Fruit fly (Drosophila melanogaster) whole organism, embryonic: ENCODE results near the gene RpS17.

ENCODE experiments used
- ATbp ChIP-seq: fragments of 200-800 bp; sonication (Bioruptor generic); optimal IDR thresholded peaks from 2 replicates; lab custom pipeline; 2017; ENCODE audit warnings: missing biosample characterization, mild to moderate bottlenecking, missing genetic modification characterization, missing genetic modification reagents
- Bteb2 ChIP-seq: fragments of 200-800 bp; sonication (Bioruptor generic); optimal IDR thresholded peaks from 2 replicates; lab custom pipeline; 2016; ENCODE audit warnings: missing biosample characterization, missing genetic modification characterization
- CG10147 ChIP-seq: fragments of 200-800 bp; sonication (Bioruptor generic); optimal IDR thresholded peaks from 2 replicates; lab custom pipeline; 2019; ENCODE audit warnings: missing biosample characterization, mild to moderate bottlenecking, missing genetic modification characterization, moderate library complexity
- CG10462 ChIP-seq: fragments of 200-800 bp; sonication (Bioruptor generic); optimal IDR thresholded peaks from 2 replicates; lab custom pipeline; 2016; ENCODE audit warnings: missing biosample characterization, missing genetic modification characterization
- CG11723 ChIP-seq: fragments of 200-800 bp; sonication (Bioruptor generic); optimal IDR thresholded peaks from 2 replicates; lab custom pipeline; 2017; ENCODE audit warnings: missing biosample characterization, mild to moderate bottlenecking, missing genetic modification characterization
- CG12744 ChIP-seq: fragments of 200-800 bp; sonication (Bioruptor generic); optimal IDR thresholded peaks from 2 replicates; lab custom pipeline; 2016; ENCODE audit warnings: missing biosample characterization, missing genetic modification characterization
- CG16813 ChIP-seq: fragments of 200-800 bp; sonication (Bioruptor generic); IDR thresholded peaks from 3 replicates; pipeline ENCODE4 v1.3.6; 2022; ENCODE audit warnings: missing biosample characterization, missing genetic modification characterization; ENCODE audit not compliant: partially characterized antibody
- CG2129 ChIP-seq: fragments of 200-800 bp; sonication (Bioruptor generic); IDR thresholded peaks from 2 replicates; pipeline ENCODE4 v1.3.6; 2022; ENCODE audit warnings: missing biosample characterization, missing genetic modification characterization; ENCODE audit not compliant: partially characterized antibody
- CG4282 ChIP-seq: fragments of 200-800 bp; sonication (Bioruptor generic); optimal IDR thresholded peaks from 2 replicates; lab custom pipeline; 2016; ENCODE audit warnings: missing biosample characterization, missing genetic modification characterization
- CG4854 ChIP-seq: fragments of 200-800 bp; sonication (Bioruptor generic); optimal IDR thresholded peaks from 2 replicates; lab custom pipeline; 2016; ENCODE audit warnings: missing biosample characterization, missing genetic modification characterization, inconsistent platforms
- CG8765 ChIP-seq: fragments of 200-800 bp; sonication (Bioruptor generic); IDR thresholded peaks from 2 replicates; pipeline ENCODE4 v1.3.6; 2022; ENCODE audit warnings: missing biosample characterization, missing genetic modification characterization
- Dad ChIP-seq: fragments of 200-800 bp; sonication (Bioruptor generic); optimal IDR thresholded peaks from 3 replicates; lab custom pipeline; 2016; ENCODE audit warnings: missing biosample characterization, missing genetic modification characterization
- Dip2 ChIP-seq: fragments of 200-800 bp; sonication (Bioruptor generic); IDR thresholded peaks from 2 replicates; pipeline ENCODE4 v1.3.6; 2022; ENCODE audit warnings: missing biosample characterization, missing genetic modification characterization
- Drgx ChIP-seq: fragments of 200-800 bp; sonication (Bioruptor generic); IDR thresholded peaks from 2 replicates; pipeline ENCODE4 v1.3.6; 2022; ENCODE audit warnings: missing biosample characterization, missing genetic modification characterization
- Fer3 ChIP-seq: fragments of 200-800 bp; sonication (Bioruptor generic); optimal IDR thresholded peaks from 2 replicates; lab custom pipeline; 2018; ENCODE audit warnings: missing biosample characterization, mild to moderate bottlenecking, missing genetic modification characterization, moderate library complexity
- Gsc ChIP-seq: fragments of 200-800 bp; sonication (Bioruptor generic); IDR thresholded peaks from 2 replicates; pipeline ENCODE4 v1.3.6; 2022; ENCODE audit warnings: missing biosample characterization, missing genetic modification characterization
- H2.0 ChIP-seq: fragments of 200-800 bp; sonication (Bioruptor generic); IDR thresholded peaks from 2 replicates; pipeline ENCODE4 v1.3.6; 2022; ENCODE audit warnings: missing biosample characterization, missing genetic modification characterization
- Hr78 ChIP-seq, 2 experiments: fragments of 200-800 bp in 1 of 2; fragments of >200 bp in 1 of 2; sonication (Bioruptor generic) in 1 of 2; optimal IDR thresholded peaks; 2 replicates each; lab custom pipeline; 2017 to 2019; ENCODE audit warnings: missing biosample characterization in 2 of 2, missing genetic modification characterization in 2 of 2, mild to moderate bottlenecking in 1 of 2, moderate library complexity in 1 of 2
- Jarid2 ChIP-seq: fragments of 200-800 bp; sonication (Bioruptor generic); optimal IDR thresholded peaks from 3 replicates; lab custom pipeline; 2017; ENCODE audit warnings: mild to moderate bottlenecking, missing biosample characterization, missing genetic modification reagents, missing genetic modification characterization
- Lim3 ChIP-seq: fragments of 200-800 bp; sonication (Bioruptor generic); IDR thresholded peaks from 2 replicates; pipeline ENCODE4 v1.3.6; 2022; ENCODE audit warnings: missing biosample characterization, missing genetic modification characterization
- Max ChIP-seq: fragments of 200-800 bp; sonication (Bioruptor generic); optimal IDR thresholded peaks from 2 replicates; lab custom pipeline; 2016; ENCODE audit warnings: missing biosample characterization, mild to moderate bottlenecking, missing genetic modification characterization
- NFAT ChIP-seq: fragments of 200-800 bp; sonication (Bioruptor generic); IDR thresholded peaks from 2 replicates; pipeline ENCODE4 v1.3.6; 2022; ENCODE audit warnings: missing biosample characterization, missing genetic modification characterization
- Oaz ChIP-seq: fragments of 200-800 bp; sonication (Bioruptor generic); IDR thresholded peaks from 2 replicates; pipeline ENCODE4 v1.3.6; 2022; ENCODE audit warnings: missing biosample characterization, missing genetic modification characterization
- Scr ChIP-seq: fragments of 200-800 bp; sonication (Bioruptor generic); IDR thresholded peaks from 2 replicates; pipeline ENCODE4 v1.3.6; 2022; ENCODE audit warnings: missing biosample characterization, missing genetic modification characterization; ENCODE audit not compliant: partially characterized antibody
- Trl ChIP-seq, 3 experiments: fragments of >200 bp in 2 of 3; fragments of 200-800 bp in 1 of 3; sonication (Bioruptor generic) in 1 of 3; optimal IDR thresholded peaks; 2 replicates in 1 of 3; 3 replicates in 2 of 3; lab custom pipeline; 2016 to 2017; ENCODE audit warnings: missing biosample characterization in 1 of 3, missing genetic modification characterization in 1 of 3
- al ChIP-seq: fragments of 200-800 bp; sonication (Bioruptor generic); IDR thresholded peaks from 2 replicates; pipeline ENCODE4 v1.3.6; 2022; ENCODE audit warnings: missing biosample characterization, missing genetic modification characterization
- cg ChIP-seq: fragments of 200-800 bp; sonication (Bioruptor generic); optimal IDR thresholded peaks from 3 replicates; lab custom pipeline; 2019; ENCODE audit warnings: missing biosample characterization, mild to moderate bottlenecking, missing genetic modification characterization, moderate library complexity
- chif ChIP-seq, 2 experiments: fragments of 200-800 bp; sonication (Bioruptor generic); optimal IDR thresholded peaks; 3 replicates each; lab custom pipeline; 2016; ENCODE audit warnings: missing biosample characterization in 2 of 2, missing genetic modification characterization in 2 of 2
- cwo ChIP-seq: fragments of 200-800 bp; sonication (Bioruptor generic); optimal IDR thresholded peaks from 3 replicates; lab custom pipeline; 2017; ENCODE audit warnings: missing biosample characterization, missing genetic modification characterization, mild to moderate bottlenecking, moderate library complexity, missing genetic modification reagents
- disco-r ChIP-seq: fragments of 200-800 bp; sonication (Bioruptor generic); optimal IDR thresholded peaks from 2 replicates; lab custom pipeline; 2016; ENCODE audit warnings: missing biosample characterization, missing genetic modification characterization
- dmrt11E ChIP-seq: fragments of 200-800 bp; sonication (Bioruptor generic); optimal IDR thresholded peaks from 3 replicates; lab custom pipeline; 2018; ENCODE audit warnings: missing biosample characterization, mild to moderate bottlenecking, missing genetic modification characterization, moderate library complexity
- emc ChIP-seq: fragments of 200-800 bp; sonication (Bioruptor generic); optimal IDR thresholded peaks from 2 replicates; lab custom pipeline; 2016; ENCODE audit warnings: missing biosample characterization, missing genetic modification characterization
- exex ChIP-seq: fragments of 200-800 bp; sonication (Bioruptor generic); optimal IDR thresholded peaks from 4 replicates; lab custom pipeline; 2018; ENCODE audit warnings: missing biosample characterization, mild to moderate bottlenecking, missing genetic modification characterization, moderate library complexity
- fu2 ChIP-seq: fragments of 200-800 bp; sonication (Bioruptor generic); optimal IDR thresholded peaks from 2 replicates; lab custom pipeline; 2016; ENCODE audit warnings: missing biosample characterization, missing genetic modification characterization
- grau ChIP-seq: fragments of 200-800 bp; optimal IDR thresholded peaks from 3 replicates; lab custom pipeline; 2019; ENCODE audit warnings: missing biosample characterization, mild to moderate bottlenecking, missing genetic modification characterization, moderate library complexity
- gsb-n ChIP-seq: fragments of 200-800 bp; sonication (Bioruptor generic); optimal IDR thresholded peaks from 3 replicates; lab custom pipeline; 2018; ENCODE audit warnings: missing biosample characterization, mild to moderate bottlenecking, missing genetic modification characterization
- ham ChIP-seq: fragments of 200-800 bp; sonication (Bioruptor generic); IDR thresholded peaks from 2 replicates; pipeline ENCODE4 v1.3.6; 2022; ENCODE audit warnings: missing biosample characterization, missing genetic modification characterization
- insv ChIP-seq, 2 experiments: fragments of 200-800 bp; sonication (Bioruptor generic); optimal IDR thresholded peaks; 3 replicates each; lab custom pipeline; 2016 to 2018; ENCODE audit warnings: missing biosample characterization in 2 of 2, missing genetic modification characterization in 2 of 2
- mld ChIP-seq: fragments of 200-800 bp; sonication (Bioruptor generic); IDR thresholded peaks from 3 replicates; pipeline ENCODE4 v1.3.6; 2022; ENCODE audit warnings: missing biosample characterization, missing genetic modification characterization; ENCODE audit not compliant: partially characterized antibody
- nerfin-1 ChIP-seq: fragments of 200-800 bp; sonication (Bioruptor generic); optimal IDR thresholded peaks from 3 replicates; lab custom pipeline; 2019; ENCODE audit warnings: missing biosample characterization, mild to moderate bottlenecking, missing genetic modification characterization, moderate library complexity
- pan ChIP-seq, 4 experiments: fragments of >200 bp in 3 of 4; fragments of 200-800 bp in 1 of 4; sonication (Bioruptor generic) in 1 of 4; optimal IDR thresholded peaks in 3 of 4; IDR thresholded peaks in 1 of 4; 2 replicates each; pipeline versions ENCODE4 v1.3.6 to Lab custom; 2017 to 2022; ENCODE audit warnings: missing biosample characterization in 2 of 4, missing genetic modification characterization in 2 of 4, mixed read lengths in 1 of 4
- pb ChIP-seq: fragments of 200-800 bp; sonication (Bioruptor generic); optimal IDR thresholded peaks from 3 replicates; lab custom pipeline; 2016; ENCODE audit warnings: missing biosample characterization, missing genetic modification characterization
- ranshi ChIP-seq: fragments of 200-800 bp; sonication (Bioruptor generic); IDR thresholded peaks from 2 replicates; pipeline ENCODE4 v1.3.6; 2022; ENCODE audit warnings: missing biosample characterization, missing genetic modification characterization
- ro ChIP-seq: fragments of 200-800 bp; sonication (Bioruptor generic); IDR thresholded peaks from 2 replicates; pipeline ENCODE4 v1.3.6; 2022; ENCODE audit warnings: missing biosample characterization, missing genetic modification characterization
- ssp ChIP-seq: fragments of 200-800 bp; sonication (Bioruptor generic); IDR thresholded peaks from 2 replicates; pipeline ENCODE4 v1.3.6; 2022; ENCODE audit warnings: missing biosample characterization, missing genetic modification characterization
- tio ChIP-seq: fragments of 200-800 bp; sonication (Bioruptor generic); optimal IDR thresholded peaks from 2 replicates; lab custom pipeline; 2017; ENCODE audit warnings: missing biosample characterization, missing genetic modification characterization, inconsistent platforms
- twi ChIP-seq: fragments of 200-800 bp; optimal IDR thresholded peaks from 2 replicates; lab custom pipeline; 2019; ENCODE audit warnings: missing biosample characterization, mild to moderate bottlenecking, missing genetic modification characterization, moderate library complexity
- unpg ChIP-seq: fragments of 200-800 bp; sonication (Bioruptor generic); optimal IDR thresholded peaks from 3 replicates; lab custom pipeline; 2018; ENCODE audit warnings: missing biosample characterization, mild to moderate bottlenecking, missing genetic modification characterization, moderate library complexity

RpS17 gene

DNA sequence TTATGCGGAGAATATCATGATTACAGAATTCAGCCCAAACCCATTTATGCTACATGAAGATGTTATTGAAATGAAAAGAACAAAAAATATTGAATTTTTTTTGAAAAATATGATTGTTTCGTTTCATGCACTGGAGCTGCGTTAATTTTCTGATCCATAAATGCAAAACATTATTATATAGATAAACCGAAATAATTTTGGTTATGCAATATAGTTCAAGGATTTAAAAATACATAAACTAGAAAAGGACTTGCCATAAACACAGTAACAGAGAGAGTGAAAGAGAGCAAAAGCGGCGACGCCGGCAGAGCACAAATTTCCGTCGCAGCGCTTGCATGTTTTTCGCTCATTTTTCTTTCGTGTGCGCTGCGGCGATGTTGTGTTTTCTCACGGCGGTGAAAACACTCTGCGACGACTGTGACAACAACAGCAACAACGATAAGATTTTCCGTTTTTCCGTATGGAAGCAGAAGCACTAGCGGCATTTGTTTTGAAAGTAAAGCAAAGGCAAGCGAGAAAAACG is 32.7 kb upstream of the RpS17 start (continued):
- TF ChIP-seq Hr78 (GFP tag; optimal IDR thresholded peaks at IDR 0.05; lab: Kevin White, UChicago) (peak in 1 of 2 experiments; percentile 71), fu2 (peak; percentile 18), CG10147 (GFP tag; lab: Kevin White, UChicago) (peak; percentile 93), twi (peak; percentile 68), CG11723 (peak; percentile 81), Fer3 (tag; lab: Kevin White, UChicago) (peak; percentile 89), mld (GFP tag; lab: Robert Waterston, UW) (0 out of 3 replicates have a peak, but pooled peaks have one; percentile 8), cwo (GFP tag; lab: Kevin White, UChicago) (peak; percentile 82), insv (GFP tag; optimal IDR thresholded peaks at IDR 0.05; lab: Kevin White, UChicago) (peak in 1 of 2 experiments; percentile 63), Drgx (GFP tag; lab: Robert Waterston, UW) (peak; percentile 93), Lim3 (GFP tag; lab: Robert Waterston, UW) (no peak), al (peak; percentile 53; the same call in 1 of the 2 replicates), tio (GFP tag; lab: Kevin White, UChicago) (peak; percentile 72), Scr (GFP tag; lab: Robert Waterston, UW) (peak; percentile 14), NFAT (GFP tag; lab: Robert Waterston, UW) (peak; percentile 9; the same call in 1 of the 2 replicates), dmrt11E (tag; lab: Kevin White, UChicago) (peak; percentile 94), CG10462 (peak; percentile 64), unpg (GFP tag; lab: Kevin White, UChicago) (peak; percentile 95), CG4282 (GFP tag; lab: Kevin White, UChicago) (no peak), Oaz (GFP tag; lab: Robert Waterston, UW) (peak; percentile 59), grau (tag; lab: Kevin White, UChicago) (peak; percentile 92), CG2129 (GFP tag; lab: Robert Waterston, UW) (no peak), pan (optimal IDR thresholded peaks at IDR 0.05; lab: Kevin White, UChicago) (no peak), pan (GFP tag; optimal IDR thresholded peaks at IDR 0.05 in 1 of 2, IDR thresholded peaks at IDR 0.05 in 1 of 2) (peak in 1 of 2 experiments; percentile 76), Gsc (no peak), Max (GFP tag; lab: Kevin White, UChicago) (peak; percentile 90), ham (GFP tag; lab: Robert Waterston, UW) (0 out of 2 replicates have a peak, but pooled peaks have one; percentile 34), Jarid2 (peak; percentile 90), exex (peak; percentile 67), ssp (GFP tag; lab: Robert Waterston, UW) (0 out of 2 replicates have a peak, but pooled peaks have one; percentile 6), Bteb2 (peak; percentile 76), Dip2 (GFP tag; lab: Robert Waterston, UW) (no peak), nerfin-1 (tag; lab: Kevin White, UChicago) (peak; percentile 86), CG12744 (GFP tag; lab: Kevin White, UChicago) (peak; percentile 77), disco-r (GFP tag; lab: Kevin White, UChicago) (peak; percentile 59), Trl (optimal IDR thresholded peaks at IDR 0.05; lab: Kevin White, UChicago) (peak; percentile 43 to 96), Trl (GFP tag; optimal IDR thresholded peaks at IDR 0.05; lab: Kevin White, UChicago) (peak; percentile 80), emc (GFP tag; lab: Kevin White, UChicago) (no peak), CG4854 (GFP tag; lab: Kevin White, UChicago) (peak; percentile 81), cg (GFP tag; lab: Kevin White, UChicago) (no peak), CG16813 (no peak), ATbp (GFP tag; lab: Kevin White, UChicago) (peak; percentile 90), CG8765 (GFP tag; lab: Robert Waterston, UW) (peak; percentile 11; the same call in 1 of the 2 replicates), gsb-n (tag; lab: Kevin White, UChicago) (peak; percentile 91), Dad (GFP tag; lab: Kevin White, UChicago) (peak; percentile 77), ro (GFP tag; lab: Robert Waterston, UW) (no peak), chif (GFP tag; optimal IDR thresholded peaks at IDR 0.05; lab: Kevin White, UChicago) (peak; percentile 60 to 76), H2.0 (GFP tag; lab: Robert Waterston, UW) (peak; percentile 65), ranshi (GFP tag; lab: Robert Waterston, UW) (0 out of 2 replicates have a peak, but pooled peaks have one; percentile 64), pb (peak; percentile 40)
